Fruit fly (Drosophila melanogaster) whole organism, pupa: ENCODE data around the gene CG15019.

ENCODE experiments used
- CG10348 ChIP-seq: fragments of 200-800 bp; sonication (Bioruptor generic); IDR thresholded peaks from 2 replicates; pipeline ENCODE4 v1.3.6; 2022; ENCODE audit warnings: missing biosample characterization, missing genetic modification characterization
- CG12605 ChIP-seq: fragments of 200-800 bp; sonication (Bioruptor generic); IDR thresholded peaks from 2 replicates; pipeline ENCODE4 v1.3.6; 2022; ENCODE audit warnings: missing biosample characterization, missing genetic modification characterization
- CG13204 ChIP-seq: fragments of 200-800 bp; sonication (Bioruptor generic); optimal IDR thresholded peaks from 2 replicates; lab custom pipeline; 2018; ENCODE audit warnings: missing biosample characterization, mild to moderate bottlenecking, missing genetic modification characterization, moderate library complexity
- CG14655 ChIP-seq: fragments of 200-800 bp; sonication (Bioruptor generic); optimal IDR thresholded peaks from 3 replicates; lab custom pipeline; 2017; ENCODE audit warnings: mild to moderate bottlenecking, missing biosample characterization, missing genetic modification reagents, missing genetic modification characterization
- CG15710 ChIP-seq: fragments of 200-800 bp; sonication (Bioruptor generic); optimal IDR thresholded peaks from 2 replicates; lab custom pipeline; 2018; ENCODE audit warnings: missing biosample characterization, mild to moderate bottlenecking, missing genetic modification characterization, moderate library complexity
- CG32121 ChIP-seq: fragments of 200-800 bp; sonication (Bioruptor generic); IDR thresholded peaks from 2 replicates; pipeline ENCODE4 v1.3.6; 2022; ENCODE audit warnings: missing biosample characterization, missing genetic modification characterization
- CG34367 ChIP-seq: fragments of 200-800 bp; sonication (Bioruptor generic); optimal IDR thresholded peaks from 2 replicates; lab custom pipeline; 2018; ENCODE audit warnings: missing biosample characterization, mild to moderate bottlenecking, missing genetic modification characterization
- CG4496 ChIP-seq: fragments of 200-800 bp; sonication (Bioruptor generic); IDR thresholded peaks from 3 replicates; pipeline ENCODE4 v1.3.6; 2022; ENCODE audit warnings: missing biosample characterization, missing genetic modification characterization
- CG8159 ChIP-seq: fragments of 200-800 bp; sonication (Bioruptor generic); optimal IDR thresholded peaks from 3 replicates; lab custom pipeline; 2018; ENCODE audit warnings: missing biosample characterization, mild to moderate bottlenecking, missing genetic modification characterization, moderate library complexity
- CG9948 ChIP-seq: fragments of 200-800 bp; sonication (Bioruptor generic); optimal IDR thresholded peaks from 2 replicates; lab custom pipeline; 2018; ENCODE audit warnings: missing biosample characterization, mild to moderate bottlenecking, missing genetic modification characterization, moderate library complexity
- D1 ChIP-seq: fragments of 200-800 bp; sonication (Bioruptor generic); optimal IDR thresholded peaks from 2 replicates; lab custom pipeline; 2018; ENCODE audit warnings: missing biosample characterization, mild to moderate bottlenecking, missing genetic modification characterization, moderate library complexity
- EcR ChIP-seq: fragments of 200-800 bp; sonication (Bioruptor generic); optimal IDR thresholded peaks from 3 replicates; lab custom pipeline; 2019; ENCODE audit warnings: missing biosample characterization, missing genetic modification characterization, mild to moderate bottlenecking, moderate library complexity, missing genetic modification reagents
- Ets98B ChIP-seq: fragments of 200-800 bp; sonication (Bioruptor generic); IDR thresholded peaks from 2 replicates; pipeline ENCODE4 v1.3.6; 2022; ENCODE audit warnings: missing biosample characterization, missing genetic modification characterization
- Snoo ChIP-seq: fragments of 200-800 bp; sonication (Bioruptor generic); optimal IDR thresholded peaks from 3 replicates; lab custom pipeline; 2017; ENCODE audit warnings: missing biosample characterization, mild to moderate bottlenecking, missing genetic modification characterization, inconsistent platforms
- fd96Ca ChIP-seq: fragments of 200-800 bp; sonication (Bioruptor generic); IDR thresholded peaks from 3 replicates; pipeline ENCODE4 v1.3.6; 2022; ENCODE audit warnings: missing biosample characterization, missing genetic modification characterization
- gl ChIP-seq: fragments of 200-800 bp; sonication (Bioruptor generic); optimal IDR thresholded peaks from 2 replicates; lab custom pipeline; 2018; ENCODE audit warnings: missing biosample characterization, mild to moderate bottlenecking, missing genetic modification characterization
- rn ChIP-seq: fragments of 200-800 bp; sonication (Bioruptor generic); IDR thresholded peaks from 2 replicates; pipeline ENCODE4 v1.3.6; 2022; ENCODE audit warnings: missing biosample characterization, missing genetic modification characterization

CG15019 gene

dm6 chr3L:4359688-4360375 lies 46.0 kb downstream of the CG15019 start:
- TF ChIP-seq CG34367, result no peak
- TF ChIP-seq EcR (GFP tag; lab: Kevin White, UChicago), result peak; percentile 59

DNA sequence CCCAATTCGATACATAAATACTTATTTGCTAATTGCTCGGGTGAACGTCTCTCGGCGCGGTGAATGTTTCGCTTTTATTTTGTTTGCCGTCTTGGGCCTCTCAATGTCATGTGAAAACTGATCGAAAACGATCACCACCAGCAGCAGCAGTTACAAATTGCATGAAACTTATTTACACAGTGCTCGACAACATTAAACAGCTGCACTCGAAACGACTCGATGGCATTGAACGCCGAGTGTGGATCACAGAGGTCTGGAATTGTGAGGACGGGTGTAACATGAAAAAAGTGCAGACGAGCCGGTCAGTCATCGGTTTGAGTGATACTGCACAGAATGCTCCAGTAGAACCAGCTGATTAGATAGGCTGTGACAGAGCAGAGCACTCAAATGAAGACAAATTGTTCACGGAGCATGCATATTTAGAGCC lies 48.1 kb downstream of the CG15019 start:
- TF ChIP-seq CG9948 (tag; lab: Kevin White, UChicago) (no peak), rn (GFP tag; lab: Robert Waterston, UW) (no peak), CG8159 (tag; lab: Kevin White, UChicago) (no peak), CG12605 (no peak), fd96Ca (GFP tag; lab: Robert Waterston, UW) (no peak), CG13204 (GFP tag; lab: Kevin White, UChicago) (no peak), CG14655 (GFP tag; lab: Kevin White, UChicago) (no peak), CG10348 (no peak), CG4496 (GFP tag; lab: Robert Waterston, UW) (no peak), gl (tag; lab: Kevin White, UChicago) (no peak), D1 (tag; lab: Kevin White, UChicago) (no peak), CG34367 (no peak), CG32121 (GFP tag; lab: Robert Waterston, UW) (no peak), Ets98B (GFP tag; lab: Robert Waterston, UW) (no peak), Snoo (tag; lab: Kevin White, UChicago) (no peak), CG15710 (tag; lab: Kevin White, UChicago) (no peak)

DNA sequence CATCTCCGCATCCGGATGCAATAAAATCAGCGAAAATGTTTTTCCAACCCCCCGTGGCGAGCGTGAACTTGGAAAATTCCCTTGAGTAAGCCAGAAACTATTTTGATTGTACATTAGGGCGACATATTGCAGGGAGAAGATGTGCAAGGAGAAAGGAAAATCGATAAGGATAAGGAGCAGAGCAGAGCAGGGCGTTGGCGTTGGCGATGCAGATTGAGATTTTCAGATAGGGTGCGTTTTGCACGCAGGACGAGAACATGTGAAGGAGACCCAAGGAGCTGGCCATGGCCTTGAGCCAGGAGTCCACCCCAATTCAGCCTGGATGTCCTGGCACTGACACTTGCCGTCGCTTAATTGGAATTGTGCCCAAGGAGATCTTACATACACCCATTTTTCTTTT lies 48.9 kb downstream of the CG15019 start:
- TF ChIP-seq CG8159 (tag; lab: Kevin White, UChicago) (no peak), rn (GFP tag; lab: Robert Waterston, UW) (no peak), CG4496 (GFP tag; lab: Robert Waterston, UW) (no peak), CG14655 (GFP tag; lab: Kevin White, UChicago) (no peak), D1 (tag; lab: Kevin White, UChicago) (no peak), CG34367 (no peak)
